Worm (Caenorhabditis elegans) whole organism, late embryonic: Measurements from ENCODE around the gene cwf-19L2.

Experiments used
- C08G9.2 ChIP-seq: sonication (generic microtip); optimal IDR thresholded peaks from 2 replicates; lab custom pipeline; 2016; ENCODE audit warnings: mild to moderate bottlenecking, missing genetic modification characterization, moderate library complexity, missing compliant biosample characterization
- C38D4.7 ChIP-seq: fragments of 200-800 bp; sonication (Bioruptor generic); optimal IDR thresholded peaks from 2 replicates; lab custom pipeline; 2018; ENCODE audit warnings: mild to moderate bottlenecking, missing genetic modification characterization, moderate library complexity, missing compliant biosample characterization
- F13H6.1 ChIP-seq: sonication (generic microtip); optimal IDR thresholded peaks from 2 replicates; lab custom pipeline; 2016; ENCODE audit warnings: missing genetic modification characterization, missing compliant biosample characterization
- K02D7.2 ChIP-seq: sonication (generic microtip); optimal IDR thresholded peaks from 2 replicates; lab custom pipeline; 2017; ENCODE audit warnings: mild to moderate bottlenecking, missing genetic modification characterization, missing compliant biosample characterization
- K09A11.1 ChIP-seq: sonication (generic microtip); optimal IDR thresholded peaks from 2 replicates; lab custom pipeline; 2017; ENCODE audit warnings: antibody characterized with exemption, mild to moderate bottlenecking, missing genetic modification characterization, missing compliant biosample characterization; ENCODE audit not compliant: insufficient read depth
- Y22D7AL.16 ChIP-seq: sonication (generic microtip); optimal IDR thresholded peaks from 2 replicates; lab custom pipeline; 2016; ENCODE audit warnings: missing genetic modification characterization, missing compliant biosample characterization
- ahr-1 ChIP-seq: sonication (generic microtip); optimal IDR thresholded peaks from 2 replicates; lab custom pipeline; 2016; ENCODE audit warnings: missing genetic modification characterization, missing compliant biosample characterization
- ceh-18 ChIP-seq: sonication (generic microtip); optimal IDR thresholded peaks from 2 replicates; lab custom pipeline; 2016; ENCODE audit warnings: missing genetic modification characterization, missing compliant biosample characterization
- ceh-19 ChIP-seq: fragments of 200-800 bp; sonication (Bioruptor generic); optimal IDR thresholded peaks from 2 replicates; lab custom pipeline; 2018; ENCODE audit warnings: mild to moderate bottlenecking, missing genetic modification characterization, missing compliant biosample characterization
- ceh-2 ChIP-seq: sonication (generic microtip); optimal IDR thresholded peaks from 2 replicates; lab custom pipeline; 2016; ENCODE audit warnings: missing genotype, missing genetic modification characterization, missing compliant biosample characterization
- ceh-22 ChIP-seq: sonication (generic microtip); optimal IDR thresholded peaks from 2 replicates; lab custom pipeline; 2017; ENCODE audit warnings: missing biosample characterization, missing genetic modification characterization
- ceh-24 ChIP-seq: sonication (generic microtip); optimal IDR thresholded peaks from 2 replicates; lab custom pipeline; 2016; ENCODE audit warnings: mild to moderate bottlenecking, missing genetic modification characterization, missing compliant biosample characterization
- ceh-30 ChIP-seq: fragments of 150-350 bp; optimal IDR thresholded peaks from 2 replicates; lab custom pipeline; 2014; ENCODE audit warnings: missing biosample characterization, missing genetic modification characterization
- ceh-34 ChIP-seq: sonication (generic microtip); optimal IDR thresholded peaks from 2 replicates; lab custom pipeline; 2016; ENCODE audit warnings: mild to moderate bottlenecking, missing genetic modification characterization, missing compliant biosample characterization
- ceh-6 ChIP-seq: fragments of 200-800 bp; sonication (Bioruptor generic); optimal IDR thresholded peaks from 2 replicates; lab custom pipeline; 2018; ENCODE audit warnings: mild to moderate bottlenecking, missing genetic modification characterization, missing compliant biosample characterization
- che-1 ChIP-seq: sonication (generic microtip); optimal IDR thresholded peaks from 2 replicates; lab custom pipeline; 2016; ENCODE audit warnings: mild to moderate bottlenecking, missing genetic modification characterization, missing compliant biosample characterization
- dmd-4 ChIP-seq: sonication (generic microtip); optimal IDR thresholded peaks from 2 replicates; lab custom pipeline; 2016; ENCODE audit warnings: borderline replicate concordance, missing genetic modification characterization, missing compliant biosample characterization
- dve-1 ChIP-seq: sonication (generic microtip); optimal IDR thresholded peaks from 2 replicates; lab custom pipeline; 2017; ENCODE audit warnings: antibody characterized with exemption, mild to moderate bottlenecking, missing genetic modification characterization, missing compliant biosample characterization
- elt-4 ChIP-seq: sonication (generic microtip); optimal IDR thresholded peaks from 2 replicates; lab custom pipeline; 2016; ENCODE audit warnings: missing genetic modification characterization, missing compliant biosample characterization
- eyg-1 ChIP-seq: sonication (generic microtip); optimal IDR thresholded peaks from 2 replicates; lab custom pipeline; 2016; ENCODE audit warnings: missing genotype, missing genetic modification characterization, missing compliant biosample characterization
- fkh-10 ChIP-seq: fragments of 150-350 bp; optimal IDR thresholded peaks from 2 replicates; lab custom pipeline; 2014; ENCODE audit warnings: missing biosample characterization, missing genetic modification reagents, missing genetic modification characterization
- hlh-15 ChIP-seq: sonication (generic microtip); optimal IDR thresholded peaks from 2 replicates; lab custom pipeline; 2016; ENCODE audit warnings: missing genetic modification characterization, missing compliant biosample characterization
- hlh-8 ChIP-seq: sonication (generic microtip); optimal IDR thresholded peaks from 2 replicates; lab custom pipeline; 2016; ENCODE audit warnings: missing genotype, missing genetic modification characterization, missing compliant biosample characterization
- lim-6 ChIP-seq: sonication (generic microtip); optimal IDR thresholded peaks from 2 replicates; lab custom pipeline; 2016; ENCODE audit warnings: missing genetic modification characterization, missing compliant biosample characterization
- lin-11 ChIP-seq: fragments of 200-800 bp; sonication (Bioruptor generic); optimal IDR thresholded peaks from 2 replicates; lab custom pipeline; 2018; ENCODE audit warnings: mild to moderate bottlenecking, missing genetic modification characterization, missing compliant biosample characterization
- madf-2 ChIP-seq: sonication (generic microtip); optimal IDR thresholded peaks from 2 replicates; lab custom pipeline; 2017; ENCODE audit warnings: missing genetic modification characterization, missing compliant biosample characterization
- mec-3 ChIP-seq: sonication (generic microtip); optimal IDR thresholded peaks from 2 replicates; lab custom pipeline; 2016; ENCODE audit warnings: borderline replicate concordance, missing genetic modification characterization, missing compliant biosample characterization
- nhr-11 ChIP-seq: fragments of 150-350 bp; optimal IDR thresholded peaks from 2 replicates; lab custom pipeline; 2014; ENCODE audit warnings: missing biosample characterization, missing genetic modification characterization
- odd-2 ChIP-seq: sonication (generic microtip); optimal IDR thresholded peaks from 2 replicates; lab custom pipeline; 2017; ENCODE audit warnings: antibody characterized with exemption, mild to moderate bottlenecking, missing genetic modification characterization, missing compliant biosample characterization
- pag-3 ChIP-seq: sonication (generic microtip); optimal IDR thresholded peaks from 2 replicates; lab custom pipeline; 2016; ENCODE audit warnings: missing compliant biosample characterization, missing genetic modification characterization, borderline replicate concordance
- pha-2 ChIP-seq: sonication (generic microtip); optimal IDR thresholded peaks from 2 replicates; lab custom pipeline; 2017; ENCODE audit warnings: mild to moderate bottlenecking, missing genetic modification characterization, missing compliant biosample characterization
- pha-4 ChIP-seq: fragments of 150-350 bp; optimal IDR thresholded peaks from 2 replicates; lab custom pipeline; 2018; ENCODE audit warnings: missing biosample characterization, missing genetic modification reagents, missing genetic modification characterization
- pqm-1 ChIP-seq: sonication (generic microtip); optimal IDR thresholded peaks from 2 replicates; lab custom pipeline; 2016; ENCODE audit warnings: missing genetic modification characterization, missing compliant biosample characterization
- pros-1 ChIP-seq: fragments of 150-350 bp; optimal IDR thresholded peaks from 2 replicates; lab custom pipeline; 2014; ENCODE audit warnings: missing biosample characterization, missing genetic modification reagents, missing genetic modification characterization
- ref-2 ChIP-seq: sonication (generic microtip); optimal IDR thresholded peaks from 2 replicates; lab custom pipeline; 2016; ENCODE audit warnings: missing genetic modification characterization, missing compliant biosample characterization
- rnt-1 ChIP-seq: sonication (generic microtip); optimal IDR thresholded peaks from 2 replicates; lab custom pipeline; 2016; ENCODE audit warnings: missing genetic modification characterization, missing compliant biosample characterization
- sdc-2 ChIP-seq: sonication (generic microtip); optimal IDR thresholded peaks from 2 replicates; lab custom pipeline; 2016; ENCODE audit warnings: missing genotype, missing genetic modification characterization, missing compliant biosample characterization
- syd-9 ChIP-seq: sonication (generic microtip); optimal IDR thresholded peaks from 2 replicates; lab custom pipeline; 2016; ENCODE audit warnings: mild to moderate bottlenecking, missing genetic modification characterization, moderate library complexity, missing compliant biosample characterization
- tbx-2 ChIP-seq: sonication (generic microtip); optimal IDR thresholded peaks from 2 replicates; lab custom pipeline; 2016; ENCODE audit warnings: missing genetic modification characterization, missing compliant biosample characterization
- unc-42 ChIP-seq: sonication (generic microtip); optimal IDR thresholded peaks from 2 replicates; lab custom pipeline; 2016; ENCODE audit warnings: missing genotype, missing genetic modification characterization, missing compliant biosample characterization
- unc-55 ChIP-seq: sonication (generic microtip); optimal IDR thresholded peaks from 2 replicates; lab custom pipeline; 2017; ENCODE audit warnings: missing biosample characterization, missing genetic modification reagents, missing genetic modification characterization
- zip-5 ChIP-seq: sonication (generic microtip); optimal IDR thresholded peaks from 2 replicates; lab custom pipeline; 2016; ENCODE audit warnings: missing genetic modification characterization, missing compliant biosample characterization
- ztf-16 ChIP-seq: sonication (generic microtip); optimal IDR thresholded peaks from 2 replicates; lab custom pipeline; 2017; ENCODE audit warnings: missing genetic modification characterization, missing compliant biosample characterization

Gene cwf-19L2

ce11 chrIII:7343389-7343788 is 50.0 kb downstream of the cwf-19L2 start, which contains the start of gene F08F8.6:
F08F8.6 (plus strand) TSS chrIII:7343689.
- TF ChIP-seq pha-4 (tag; lab: Kevin White, UChicago) = no peak
- TF ChIP-seq ceh-24 (tag; lab: Kevin White, UChicago) = no peak
- TF ChIP-seq K09A11.1 (tag; lab: Kevin White, UChicago) = no peak
- no peak for TF ChIP-seq odd-2 (tag; lab: Kevin White, UChicago)
- no peak for TF ChIP-seq ztf-16 (tag; lab: Kevin White, UChicago)
- TF ChIP-seq mec-3 = no peak
- TF ChIP-seq ceh-34 = no peak
- TF ChIP-seq ceh-18 (tag; lab: Kevin White, UChicago) = no peak

- TF ChIP-seq ceh-2 (tag; lab: Kevin White, UChicago) = no peak
- TF ChIP-seq rnt-1 (tag; lab: Kevin White, UChicago) = no peak
- TF ChIP-seq odd-2 (tag; lab: Kevin White, UChicago) = no peak
- TF ChIP-seq ahr-1 (tag; lab: Kevin White, UChicago) = no peak
- no peak for TF ChIP-seq eyg-1 (tag; lab: Kevin White, UChicago)
- no peak for TF ChIP-seq pqm-1 (tag; lab: Kevin White, UChicago)
- TF ChIP-seq elt-4 (tag; lab: Kevin White, UChicago) = no peak
- TF ChIP-seq unc-42 = no peak
- no peak for TF ChIP-seq tbx-2 (tag; lab: Kevin White, UChicago)
- TF ChIP-seq ceh-19 = no peak
- TF ChIP-seq Y22D7AL.16 = no peak
- TF ChIP-seq nhr-11 (tag; lab: Kevin White, UChicago) = no peak
Observed at ce11 chrIII:7347049-7347448, 53.6 kb downstream of the cwf-19L2 start, which contains the start of gene F08F8.7. F08F8.7 (minus strand) TSS chrIII:7347149.

- TF ChIP-seq pag-3 (no peak), ceh-30 (tag; lab: Kevin White, UChicago) (no peak), dve-1 (tag; lab: Kevin White, UChicago) (no peak), C38D4.7 (no peak), ztf-16 (tag; lab: Kevin White, UChicago) (no peak), eyg-1 (tag; lab: Kevin White, UChicago) (no peak), C08G9.2 (tag; lab: Kevin White, UChicago) (no peak), ceh-19 (no peak), unc-55 (GFP tag; lab: Kevin White, UChicago) (no peak), ceh-6 (GFP tag; lab: Kevin White, UChicago) (no peak), ahr-1 (tag; lab: Kevin White, UChicago) (no peak), syd-9 (no peak), K02D7.2 (no peak), ref-2 (tag; lab: Kevin White, UChicago) (no peak), lin-11 (tag; lab: Kevin White, UChicago) (no peak), che-1 (tag; lab: Kevin White, UChicago) (no peak)
Observed at ce11 chrIII:7349075-7349474, 55.6 kb downstream of the cwf-19L2 start, which contains the start of gene gos-28. gos-28 (minus strand) TSS chrIII:7349175.

- TF ChIP-seq hlh-15 (tag; lab: Kevin White, UChicago) = no peak
- no peak for TF ChIP-seq ceh-30 (tag; lab: Kevin White, UChicago)
- TF ChIP-seq che-1 (tag; lab: Kevin White, UChicago) = no peak
- TF ChIP-seq tbx-2 (tag; lab: Kevin White, UChicago) = no peak
- TF ChIP-seq sdc-2 (tag; lab: Kevin White, UChicago) = no peak
- TF ChIP-seq pros-1 = no peak
- no peak for TF ChIP-seq lim-6 (tag; lab: Kevin White, UChicago)
- no peak for TF ChIP-seq pha-2 (tag; lab: Kevin White, UChicago)
- no peak for TF ChIP-seq ceh-6 (GFP tag; lab: Kevin White, UChicago)
- no peak for TF ChIP-seq hlh-8
- TF ChIP-seq madf-2 (tag; lab: Kevin White, UChicago) = no peak
- no peak for TF ChIP-seq ceh-19
- no peak for TF ChIP-seq C08G9.2 (tag; lab: Kevin White, UChicago)
- TF ChIP-seq pqm-1 (tag; lab: Kevin White, UChicago) = no peak
- no peak for TF ChIP-seq dmd-4 (tag; lab: Kevin White, UChicago)
- no peak for TF ChIP-seq zip-5 (tag; lab: Kevin White, UChicago)
- no peak for TF ChIP-seq ceh-22
- no peak for TF ChIP-seq F13H6.1 (tag; lab: Kevin White, UChicago)
- no peak for TF ChIP-seq ztf-16 (tag; lab: Kevin White, UChicago)
- no peak for TF ChIP-seq fkh-10
Observed at ce11 chrIII:7353871-7354270, 60.4 kb downstream of the cwf-19L2 start, which contains the start of gene F08F8.9. F08F8.9 (minus strand) TSS chrIII:7353971.
